Worm (Caenorhabditis elegans) whole organism, young adult: ENCODE data around the gene crh-2.

Experiments
- B0019.2 ChIP-seq: fragments of 200-800 bp; sonication (Bioruptor generic); conservative IDR thresholded peaks from 2 replicates; pipeline ENCODE4 v1.3.6; 2022; ENCODE audit warnings: missing genetic modification reagents, missing genetic modification characterization, missing compliant biosample characterization
- F22D6.2 ChIP-seq: sonication (generic microtip); optimal IDR thresholded peaks from 2 replicates; lab custom pipeline; 2016; ENCODE audit warnings: mild to moderate bottlenecking, missing genetic modification characterization, missing compliant biosample characterization
- F23B12.7 ChIP-seq: sonication (generic microtip); optimal IDR thresholded peaks from 2 replicates; lab custom pipeline; 2017; ENCODE audit warnings: missing genetic modification characterization, mild to moderate bottlenecking, missing compliant biosample characterization, antibody characterized with exemption, moderate library complexity; ENCODE audit not compliant: insufficient read depth
- F49E8.2 ChIP-seq: sonication (generic microtip); optimal IDR thresholded peaks from 3 replicates; lab custom pipeline; 2017; ENCODE audit warnings: missing genetic modification characterization, mild to moderate bottlenecking, missing compliant biosample characterization, antibody characterized with exemption, moderate library complexity; ENCODE audit not compliant: insufficient read depth
- K11D2.4 ChIP-seq: fragments of 200-800 bp; sonication (Bioruptor generic); IDR thresholded peaks from 2 replicates; pipeline ENCODE4 v1.3.6; 2022; ENCODE audit warnings: missing genetic modification reagents, missing genetic modification characterization, missing compliant biosample characterization
- athp-1 ChIP-seq: sonication (generic microtip); optimal IDR thresholded peaks from 2 replicates; lab custom pipeline; 2017; ENCODE audit warnings: mild to moderate bottlenecking, missing genetic modification characterization, missing compliant biosample characterization
- attf-3 ChIP-seq: fragments of 200-800 bp; sonication (Bioruptor generic); conservative IDR thresholded peaks from 2 replicates; pipeline ENCODE4 v1.3.6; 2022; ENCODE audit warnings: missing genetic modification reagents, missing genetic modification characterization, missing compliant biosample characterization
- bed-2 ChIP-seq: fragments of 200-800 bp; sonication (Bioruptor generic); IDR thresholded peaks from 2 replicates; pipeline ENCODE4 v1.3.6; 2022; ENCODE audit warnings: missing genetic modification reagents, missing genetic modification characterization, missing compliant biosample characterization
- ccch-3 ChIP-seq: fragments of 200-800 bp; sonication (Bioruptor generic); optimal IDR thresholded peaks from 2 replicates; lab custom pipeline; 2018; ENCODE audit warnings: mild to moderate bottlenecking, missing genetic modification characterization, missing compliant biosample characterization
- cebp-1 ChIP-seq, 2 experiments: fragments of 200-800 bp in 1 of 2; sonication (Bioruptor generic) in 1 of 2; sonication (generic microtip) in 1 of 2; IDR thresholded peaks in 1 of 2; optimal IDR thresholded peaks in 1 of 2; 2 replicates each; pipeline versions ENCODE4 v1.3.6 to Lab custom; 2017 to 2022; ENCODE audit warnings: missing compliant biosample characterization in 2 of 2, missing genetic modification characterization in 2 of 2, mild to moderate bottlenecking in 1 of 2, missing genetic modification reagents in 1 of 2, moderate library complexity in 1 of 2
- cebp-2 ChIP-seq: fragments of 200-800 bp; sonication (Bioruptor generic); IDR thresholded peaks from 2 replicates; pipeline ENCODE4 v1.3.6; 2022; ENCODE audit warnings: missing genetic modification characterization, missing compliant biosample characterization
- dpl-1 ChIP-seq: fragments of 150-350 bp; optimal IDR thresholded peaks from 2 replicates; lab custom pipeline; 2014; ENCODE audit warnings: missing biosample characterization, missing genetic modification reagents, missing genetic modification characterization
- egl-18 ChIP-seq: fragments of 200-800 bp; sonication (Bioruptor generic); IDR thresholded peaks from 2 replicates; pipeline ENCODE4 v1.3.6; 2022; ENCODE audit warnings: missing genetic modification reagents, missing genetic modification characterization, missing compliant biosample characterization
- egl-44 ChIP-seq: fragments of 200-800 bp; sonication (Bioruptor generic); IDR thresholded peaks from 2 replicates; pipeline ENCODE4 v1.3.6; 2022; ENCODE audit warnings: missing genetic modification reagents, missing genetic modification characterization, missing compliant biosample characterization
- fkh-3 ChIP-seq: sonication (generic microtip); optimal IDR thresholded peaks from 2 replicates; lab custom pipeline; 2016; ENCODE audit warnings: mild to moderate bottlenecking, missing genetic modification characterization, missing compliant biosample characterization
- lag-1 ChIP-seq: fragments of 200-800 bp; sonication (Bioruptor generic); IDR thresholded peaks from 2 replicates; pipeline ENCODE4 v1.3.6; 2022; ENCODE audit warnings: missing genetic modification reagents, missing genetic modification characterization, missing compliant biosample characterization
- mel-28 ChIP-seq: sonication (generic microtip); optimal IDR thresholded peaks from 2 replicates; lab custom pipeline; 2016; ENCODE audit warnings: borderline replicate concordance, mild to moderate bottlenecking, missing genetic modification characterization, missing compliant biosample characterization
- nhr-80 ChIP-seq: sonication (generic microtip); optimal IDR thresholded peaks from 2 replicates; lab custom pipeline; 2016; ENCODE audit warnings: missing genetic modification characterization, missing compliant biosample characterization
- nhr-90 ChIP-seq: sonication (generic microtip); optimal IDR thresholded peaks from 2 replicates; lab custom pipeline; 2016; ENCODE audit warnings: missing genotype, mild to moderate bottlenecking, missing genetic modification characterization, missing compliant biosample characterization
- pha-4 ChIP-seq: fragments of 150-350 bp; sonication (generic microtip); optimal IDR thresholded peaks from 2 replicates; lab custom pipeline; 2014; ENCODE audit warnings: missing biosample characterization, missing genetic modification reagents, missing genetic modification characterization
- sea-2 ChIP-seq: fragments of 200-800 bp; sonication (Bioruptor generic); IDR thresholded peaks from 2 replicates; pipeline ENCODE4 v1.3.6; 2022; ENCODE audit warnings: missing genetic modification characterization, missing compliant biosample characterization
- snpc-1.1 ChIP-seq: sonication (generic microtip); optimal IDR thresholded peaks from 2 replicates; lab custom pipeline; 2017; ENCODE audit warnings: missing genetic modification characterization, mild to moderate bottlenecking, missing compliant biosample characterization, antibody characterized with exemption, moderate library complexity, missing genotype, missing genetic modification reagents; ENCODE audit not compliant: insufficient read depth
- snpc-3.4 ChIP-seq: sonication (generic microtip); optimal IDR thresholded peaks from 2 replicates; lab custom pipeline; 2017; ENCODE audit warnings: missing genetic modification characterization, mild to moderate bottlenecking, missing compliant biosample characterization, antibody characterized with exemption, moderate library complexity, missing genotype, missing genetic modification reagents
- tbx-9 ChIP-seq: sonication (generic microtip); optimal IDR thresholded peaks from 2 replicates; lab custom pipeline; 2016; ENCODE audit warnings: borderline replicate concordance, missing genetic modification characterization, inconsistent platforms, missing compliant biosample characterization
- zfh-2 ChIP-seq: fragments of 200-800 bp; sonication (Bioruptor generic); conservative IDR thresholded peaks from 2 replicates; pipeline ENCODE4 v1.3.6; 2022; ENCODE audit warnings: missing genetic modification reagents, missing genetic modification characterization, missing compliant biosample characterization
- zim-3 ChIP-seq: sonication (generic microtip); optimal IDR thresholded peaks from 2 replicates; lab custom pipeline; 2017; ENCODE audit warnings: mild to moderate bottlenecking, missing genetic modification characterization, moderate library complexity, missing compliant biosample characterization
- ztf-18 ChIP-seq: sonication (generic microtip); optimal IDR thresholded peaks from 2 replicates; lab custom pipeline; 2016; ENCODE audit warnings: missing genotype, mild to moderate bottlenecking, missing genetic modification characterization, missing compliant biosample characterization
- ztf-25 ChIP-seq: fragments of 200-800 bp; sonication (Bioruptor generic); IDR thresholded peaks from 2 replicates; pipeline ENCODE4 v1.3.6; 2022; ENCODE audit warnings: missing genetic modification reagents, missing genetic modification characterization, missing compliant biosample characterization
- ztf-28 ChIP-seq: fragments of 200-800 bp; sonication (Bioruptor generic); IDR thresholded peaks from 2 replicates; pipeline ENCODE4 v1.3.6; 2022; ENCODE audit warnings: missing genetic modification reagents, missing genetic modification characterization, missing compliant biosample characterization
- ztf-6 ChIP-seq: fragments of 200-800 bp; sonication (Bioruptor generic); IDR thresholded peaks from 2 replicates; pipeline ENCODE4 v1.3.6; 2022; ENCODE audit warnings: missing genetic modification reagents, missing genetic modification characterization, missing compliant biosample characterization

The crh-2 gene

ce11 chrII:5187469-5187868 is at the start of gene crh-2:
crh-2 (minus strand) TSS chrII:5187569.
- TF ChIP-seq F23B12.7 (tag; lab: Kevin White, UChicago): no peak

ce11 chrII:5235758-5236157 is 48.4 kb upstream of the crh-2 start, which contains the start of gene pho-1:
pho-1 (minus strand) TSS chrII:5235846.
- TF ChIP-seq fkh-3 (tag; lab: Kevin White, UChicago) (no peak), snpc-1.1 (tag; lab: Kevin White, UChicago) (no peak), ccch-3 (no peak), ztf-18 (no peak), nhr-80 (tag; lab: Kevin White, UChicago) (peak; percentile 66), F22D6.2 (tag; lab: Kevin White, UChicago) (no peak), sea-2 (GFP tag; lab: Robert Waterston, UW) (no peak)
- TF ChIP-seq, all 124 proteins: peak for 1

- TF ChIP-seq nhr-80 (tag; lab: Kevin White, UChicago): peak; percentile 52
- TF ChIP-seq cebp-1 (GFP tag; IDR thresholded peaks at IDR 0.05; lab: Robert Waterston, UW): no peak
- peak; percentile 74 for TF ChIP-seq cebp-1 (tag; optimal IDR thresholded peaks at IDR 0.05; lab: Kevin White, UChicago)
- no peak for TF ChIP-seq lag-1 (GFP tag; lab: Robert Waterston, UW)
- TF ChIP-seq F49E8.2: no peak
- TF ChIP-seq, all 124 proteins: peak for 2
Measured at ce11 chrII:5234728-5235127, 47.4 kb upstream of the crh-2 start.

ce11 chrII:5231111-5231510 is 43.7 kb upstream of the crh-2 start, which contains the start of gene EGAP2.1:
EGAP2.1 (plus strand) TSS chrII:5231411.
- TF ChIP-seq egl-44 (GFP tag; lab: Robert Waterston, UW): no peak
- TF ChIP-seq snpc-3.4 (tag; lab: Kevin White, UChicago): no peak
- TF ChIP-seq ztf-28 (GFP tag; lab: Robert Waterston, UW): no peak
- TF ChIP-seq ztf-6 (GFP tag; lab: Robert Waterston, UW): no peak
- TF ChIP-seq pha-4 (tag; lab: Kevin White, UChicago): no peak
- no peak for TF ChIP-seq tbx-9 (tag; lab: Kevin White, UChicago)
- no peak for TF ChIP-seq cebp-2
- TF ChIP-seq attf-3 (GFP tag; lab: Robert Waterston, UW): no peak
- TF ChIP-seq dpl-1 (GFP tag; lab: Kevin White, UChicago): no peak
- TF ChIP-seq ccch-3: no peak
- TF ChIP-seq mel-28: no peak
- TF ChIP-seq zim-3: no peak
- TF ChIP-seq bed-2 (GFP tag; lab: Robert Waterston, UW): no peak
- TF ChIP-seq B0019.2 (GFP tag; lab: Robert Waterston, UW): no peak
- no peak for TF ChIP-seq nhr-90 (tag; lab: Kevin White, UChicago)
- no peak for TF ChIP-seq K11D2.4 (GFP tag; lab: Robert Waterston, UW)
- no peak for TF ChIP-seq zfh-2 (GFP tag; lab: Robert Waterston, UW)

- TF ChIP-seq egl-18 (GFP tag; lab: Robert Waterston, UW): 0 out of 2 replicates have a peak, but pooled peaks have one; percentile 50
- TF ChIP-seq ztf-25 (GFP tag; lab: Robert Waterston, UW): no peak
- TF ChIP-seq athp-1 (tag; lab: Kevin White, UChicago): no peak
Measured at ce11 chrII:5229596-5229995, 42.2 kb upstream of the crh-2 start, which contains the start of gene EGAP2.2. EGAP2.2 (plus strand) TSS chrII:5229896.
